Worm (Caenorhabditis elegans): ENCODE data around the gene sam-4.
"Not testable (repeated sequence)": the region's sequence is repeated elsewhere in the genome, so short reads cannot be mapped to it uniquely, and the experiment has no call there.

Gene sam-4

DNA sequence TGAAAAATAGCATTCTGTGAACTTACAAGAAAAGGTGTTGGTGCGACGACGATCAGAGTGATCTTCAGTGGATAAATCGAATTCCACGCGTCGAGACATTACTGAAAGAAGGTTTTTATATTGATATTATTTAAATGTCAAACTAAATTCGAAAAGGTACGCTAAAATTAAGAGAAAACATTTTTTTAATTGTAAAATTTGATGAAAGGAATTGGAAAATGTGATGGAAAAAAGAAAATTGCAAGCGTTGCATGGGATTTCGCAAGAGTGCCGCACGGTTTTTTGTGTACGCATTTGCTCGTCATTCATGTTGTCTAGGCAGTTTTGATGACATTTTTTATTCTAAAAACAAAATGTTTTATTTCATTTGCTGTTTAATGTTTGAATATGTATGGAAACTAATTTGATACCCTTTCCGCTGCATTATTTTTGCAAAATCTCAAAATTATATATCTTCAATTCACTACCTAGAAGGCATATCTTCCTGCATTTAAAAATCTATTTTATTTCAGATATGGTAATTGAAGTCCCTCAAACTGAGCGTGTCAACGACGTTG lies 26.6 kb downstream of the sam-4 start, which contains the start of the genes eif-3.L and npl-4.2:
eif-3.L (minus strand) TSS at position 101 of the 557 bp plus-strand sequence.
npl-4.2 (plus strand) TSS at position 507 of the 557 bp plus-strand sequence.
- not testable (repeated sequence) for TF ChIP-seq cnd-1, hlh-1, unc-39 (tag; optimal IDR thresholded peaks at IDR 0.05)

DNA sequence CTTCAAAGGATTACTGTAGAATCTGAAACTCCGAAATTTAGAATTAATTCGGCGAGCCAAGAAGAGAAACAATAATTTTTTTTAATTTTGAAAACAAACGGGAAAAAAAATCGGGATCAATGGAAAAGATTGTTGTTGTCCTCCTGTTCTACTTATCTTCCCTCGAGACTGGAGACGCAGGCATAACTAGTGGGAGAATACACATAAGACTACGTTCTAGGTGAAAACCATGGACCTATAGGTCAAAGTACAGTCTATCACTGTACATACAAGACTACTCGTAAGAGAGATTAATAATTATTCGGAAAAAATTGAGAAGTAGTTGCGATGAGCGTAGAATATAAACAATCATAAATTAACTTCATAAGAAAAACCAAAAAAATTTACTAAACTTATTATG lies 29.8 kb downstream of the sam-4 start, which contains the start of gene dhs-6:
dhs-6 (minus strand) TSS at position 22 of the 400 bp plus-strand sequence.
- TF ChIP-seq mab-5 (tag; optimal IDR thresholded peaks at IDR 0.05) (no peak), pha-4 (tag; optimal IDR thresholded peaks at IDR 0.05) (no peak), mls-2 (tag; optimal IDR thresholded peaks at IDR 0.05) (no peak), nhr-76 (tag; optimal IDR thresholded peaks at IDR 0.05) (no peak)

DNA sequence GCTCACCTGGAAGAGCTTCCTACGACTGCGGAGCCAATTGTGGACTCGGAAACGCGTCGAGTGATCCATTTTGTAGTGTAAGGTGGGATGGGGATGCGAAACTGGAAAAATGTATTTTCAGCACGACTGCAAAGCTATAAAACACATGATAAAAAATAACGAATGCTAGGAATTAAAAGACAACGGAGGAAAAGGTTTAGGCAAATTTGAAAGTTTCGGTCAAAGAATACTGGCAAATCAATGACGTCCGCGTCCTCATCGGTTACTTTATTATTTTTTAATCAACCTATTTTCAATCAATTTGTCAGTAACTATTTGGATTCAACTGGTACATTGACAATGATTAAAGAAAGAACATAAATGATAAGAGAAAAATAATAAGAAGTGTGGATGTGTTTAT lies 41.3 kb downstream of the sam-4 start, which contains the start of gene C17G10.7:
C17G10.7 (minus strand) TSS at position 101 of the 400 bp plus-strand sequence.
- TF ChIP-seq ceh-43 (GFP tag; optimal IDR thresholded peaks at IDR 0.05) (no peak), ham-2 (GFP tag; optimal IDR thresholded peaks at IDR 0.05) (no peak), lin-32 (GFP tag; optimal IDR thresholded peaks at IDR 0.05) (no peak), snpc-4 (tag; optimal IDR thresholded peaks at IDR 0.05) (no peak), elt-1 (tag; optimal IDR thresholded peaks at IDR 0.05; ENCODE audit: borderline replicate concordance, insufficient read depth) (no peak), unc-120 (tag; optimal IDR thresholded peaks at IDR 0.05; ENCODE audit: poor library complexity, severe bottlenecking) (no peak), pha-4 (tag; optimal IDR thresholded peaks at IDR 0.05) (no peak)

DNA sequence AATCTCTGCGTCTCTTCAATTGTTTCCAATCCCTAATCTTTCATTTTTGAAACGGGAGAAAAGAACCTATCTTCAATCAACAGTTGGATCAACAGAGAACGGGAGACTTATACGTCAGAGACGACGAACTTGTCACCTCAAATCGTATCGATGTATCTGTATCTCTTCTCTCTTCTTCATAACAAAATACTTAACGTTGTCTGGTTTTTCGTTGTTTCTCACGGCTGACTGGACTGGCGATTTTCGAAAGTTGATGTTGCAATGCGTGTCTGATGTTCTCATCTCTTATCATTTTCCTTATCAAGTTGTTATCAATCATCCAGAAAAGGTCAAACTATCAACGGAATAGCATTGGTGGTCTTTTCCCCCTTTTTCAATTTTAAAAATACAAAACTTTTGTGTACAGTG lies 43.5 kb downstream of the sam-4 start:
- TF ChIP-seq unc-62 (GFP tag; optimal IDR thresholded peaks at IDR 0.05) (peak; percentile 57), elt-3 (tag; optimal IDR thresholded peaks at IDR 0.05) (peak; percentile 84), mls-2 (tag; optimal IDR thresholded peaks at IDR 0.05) (no peak), tbx-8 (GFP tag; optimal IDR thresholded peaks at IDR 0.05) (no peak), nhr-237 (tag; optimal IDR thresholded peaks at IDR 0.05) (no peak), hlh-1 (tag; optimal IDR thresholded peaks at IDR 0.05) (no peak), nhr-76 (tag; optimal IDR thresholded peaks at IDR 0.05) (no peak), lin-13 (tag; optimal IDR thresholded peaks at IDR 0.05) (no peak)

DNA sequence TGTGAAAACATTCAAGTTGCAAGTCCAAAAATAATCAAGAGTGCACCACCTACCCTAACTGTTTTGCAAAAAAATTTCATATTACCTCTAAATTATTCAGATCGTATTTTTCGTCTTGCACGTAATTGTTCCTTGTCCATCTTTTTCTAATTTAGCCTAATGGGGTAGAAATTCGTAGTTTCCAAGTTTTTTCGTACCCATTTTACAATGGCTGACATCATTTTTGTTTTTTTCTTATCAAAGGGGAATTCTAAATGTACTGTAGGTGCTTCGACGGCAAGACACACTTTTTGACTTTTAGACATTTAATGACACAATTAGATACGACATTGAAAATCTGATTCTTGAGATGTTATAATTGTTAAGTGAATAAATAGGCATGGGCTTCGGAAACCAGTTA lies 44.6 kb downstream of the sam-4 start:
- TF ChIP-seq zip-8 (tag; optimal IDR thresholded peaks at IDR 0.05) (no peak), nhr-237 (tag; optimal IDR thresholded peaks at IDR 0.05) (no peak), nhr-2 (tag; optimal IDR thresholded peaks at IDR 0.05) (no peak), elt-1 (tag; optimal IDR thresholded peaks at IDR 0.05; ENCODE audit: borderline replicate concordance, insufficient read depth) (no peak), M03D4.4 (tag; optimal IDR thresholded peaks at IDR 0.05) (no peak)

DNA sequence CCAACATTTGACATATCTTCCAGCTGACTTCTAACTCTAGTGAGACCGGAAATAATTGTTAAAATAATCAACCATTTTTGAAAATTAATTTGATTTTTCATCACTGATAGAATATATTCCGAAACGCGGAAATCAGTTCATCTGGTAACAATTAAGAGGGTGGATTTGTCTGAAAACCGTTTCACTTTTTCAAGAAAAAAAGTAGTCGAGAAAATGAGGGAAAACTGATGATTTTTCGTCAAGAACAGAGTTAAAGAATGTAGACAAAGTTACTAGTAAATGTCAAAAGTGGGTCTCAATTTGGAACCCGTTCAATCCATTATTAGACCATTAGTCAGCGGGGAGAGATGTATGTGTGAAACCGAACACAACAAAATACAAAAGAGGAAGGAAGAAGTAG lies 45.9 kb downstream of the sam-4 start, which contains the start of gene C17G10.6:
C17G10.6 (minus strand) TSS at position 101 of the 400 bp plus-strand sequence.
- TF ChIP-seq lsy-2 (tag; optimal IDR thresholded peaks at IDR 0.05) (no peak), ceh-83 (GFP tag; optimal IDR thresholded peaks at IDR 0.05) (no peak), sem-2 (GFP tag; optimal IDR thresholded peaks at IDR 0.05) (no peak), cnd-1 (tag; optimal IDR thresholded peaks at IDR 0.05) (no peak), unc-39 (tag; optimal IDR thresholded peaks at IDR 0.05) (no peak), lin-32 (GFP tag; optimal IDR thresholded peaks at IDR 0.05) (no peak), blmp-1 (tag; optimal IDR thresholded peaks at IDR 0.05) (no peak), elt-1 (tag; optimal IDR thresholded peaks at IDR 0.05; ENCODE audit: borderline replicate concordance, insufficient read depth) (no peak), nhr-237 (tag; optimal IDR thresholded peaks at IDR 0.05) (no peak), nhr-76 (tag; optimal IDR thresholded peaks at IDR 0.05) (no peak), unc-62 (GFP tag; optimal IDR thresholded peaks at IDR 0.05) (no peak), pha-4 (tag; optimal IDR thresholded peaks at IDR 0.05) (no peak), mls-2 (tag; optimal IDR thresholded peaks at IDR 0.05) (no peak), elt-3 (tag; optimal IDR thresholded peaks at IDR 0.05) (no peak), snpc-4 (tag; optimal IDR thresholded peaks at IDR 0.05) (no peak), tbx-8 (GFP tag; optimal IDR thresholded peaks at IDR 0.05) (no peak), zip-8 (tag; optimal IDR thresholded peaks at IDR 0.05) (no peak), bed-3 (GFP tag; optimal IDR thresholded peaks at IDR 0.05) (no peak), ceh-39 (tag; optimal IDR thresholded peaks at IDR 0.05) (no peak), mab-5 (tag; optimal IDR thresholded peaks at IDR 0.05) (no peak)

Measured in whole organism, mixed stage, embryonic.